Worm (Caenorhabditis elegans) whole organism, L3 larva: ENCODE data around the gene amx-1.
A peak's percentile ranks its signal among the peaks of the same experiment; 100 is the strongest.

Experiments
- ZK546.5 ChIP-seq: sonication (generic microtip); optimal IDR thresholded peaks from 2 replicates; lab custom pipeline; 2017; ENCODE audit warnings: missing biosample characterization, missing genetic modification characterization
- aly-2 ChIP-seq: fragments of 150-350 bp; optimal IDR thresholded peaks from 2 replicates; lab custom pipeline; 2014; ENCODE audit warnings: missing biosample characterization, missing genetic modification characterization
- ama-1 ChIP-seq: fragments of 150-350 bp; optimal IDR thresholded peaks from 2 replicates; lab custom pipeline; 2018
- ceh-16 ChIP-seq: sonication (generic microtip); optimal IDR thresholded peaks from 2 replicates; lab custom pipeline; 2017; ENCODE audit warnings: missing biosample characterization, missing genetic modification characterization
- daf-12 ChIP-seq: fragments of 150-350 bp; optimal IDR thresholded peaks from 2 replicates; lab custom pipeline; 2014; ENCODE audit warnings: missing biosample characterization, missing genetic modification reagents, missing genetic modification characterization
- egl-5 ChIP-seq: fragments of 150-350 bp; optimal IDR thresholded peaks from 2 replicates; lab custom pipeline; 2017; ENCODE audit warnings: missing biosample characterization, missing genetic modification reagents, missing genetic modification characterization, inconsistent platforms
- elt-1 ChIP-seq: fragments of 150-350 bp; optimal IDR thresholded peaks from 2 replicates; lab custom pipeline; 2014; ENCODE audit warnings: missing biosample characterization, missing genetic modification characterization
- elt-2 ChIP-seq: sonication (generic microtip); optimal IDR thresholded peaks from 2 replicates; lab custom pipeline; 2016; ENCODE audit warnings: missing genetic modification reagents, mild to moderate bottlenecking, missing genetic modification characterization, missing compliant biosample characterization
- elt-3 ChIP-seq, 3 experiments: fragments of 150-350 bp in 1 of 3; sonication (generic microtip) in 2 of 3; optimal IDR thresholded peaks; 2 replicates in 2 of 3; 4 replicates in 1 of 3; lab custom pipeline; 2014 to 2017; ENCODE audit warnings: missing biosample characterization in 3 of 3, missing genetic modification characterization in 3 of 3
- fkh-10 ChIP-seq: sonication (generic microtip); optimal IDR thresholded peaks from 2 replicates; lab custom pipeline; 2017; ENCODE audit warnings: missing biosample characterization, missing genetic modification reagents, missing genetic modification characterization
- fkh-2 ChIP-seq: fragments of 150-350 bp; optimal IDR thresholded peaks from 2 replicates; lab custom pipeline; 2014; ENCODE audit warnings: missing biosample characterization, missing genetic modification reagents, missing genetic modification characterization
- fos-1 ChIP-seq: fragments of 150-350 bp; optimal IDR thresholded peaks from 2 replicates; lab custom pipeline; 2014; ENCODE audit warnings: missing biosample characterization, missing genetic modification characterization
- hmg-11 ChIP-seq: sonication (generic microtip); optimal IDR thresholded peaks from 2 replicates; lab custom pipeline; 2016; ENCODE audit warnings: missing genetic modification characterization, missing compliant biosample characterization
- jun-1 ChIP-seq: fragments of 150-350 bp; optimal IDR thresholded peaks from 2 replicates; lab custom pipeline; 2014; ENCODE audit warnings: missing biosample characterization, missing genetic modification reagents, missing genetic modification characterization
- lin-15B ChIP-seq: fragments of 150-350 bp; optimal IDR thresholded peaks from 2 replicates; lab custom pipeline; 2014; ENCODE audit warnings: missing biosample characterization, missing genetic modification characterization
- lsy-12 ChIP-seq: sonication (generic microtip); optimal IDR thresholded peaks from 2 replicates; lab custom pipeline; 2016; ENCODE audit warnings: mild to moderate bottlenecking, missing genetic modification characterization, missing compliant biosample characterization
- mdl-1 ChIP-seq: fragments of 150-350 bp; optimal IDR thresholded peaks from 2 replicates; lab custom pipeline; 2014; ENCODE audit warnings: missing biosample characterization, missing genetic modification characterization
- mml-1 ChIP-seq: fragments of 150-350 bp; sonication (generic microtip); optimal IDR thresholded peaks from 3 replicates; lab custom pipeline; 2014; ENCODE audit warnings: missing biosample characterization, missing genetic modification characterization
- nhr-23 ChIP-seq: fragments of 150-350 bp; optimal IDR thresholded peaks from 2 replicates; lab custom pipeline; 2014; ENCODE audit warnings: missing biosample characterization, missing genetic modification reagents, missing genetic modification characterization
- nhr-25 ChIP-seq: sonication (generic microtip); optimal IDR thresholded peaks from 2 replicates; lab custom pipeline; 2017; ENCODE audit warnings: missing biosample characterization, missing genetic modification characterization
- nhr-28 ChIP-seq: fragments of 150-350 bp; optimal IDR thresholded peaks from 2 replicates; lab custom pipeline; 2014; ENCODE audit warnings: missing biosample characterization, missing genetic modification characterization
- nhr-43 ChIP-seq: sonication (generic microtip); optimal IDR thresholded peaks from 2 replicates; lab custom pipeline; 2016; ENCODE audit warnings: mild to moderate bottlenecking, missing genetic modification characterization, missing compliant biosample characterization; ENCODE audit not compliant: poor library complexity, severe bottlenecking
- nhr-76 ChIP-seq: fragments of 150-350 bp; sonication (generic microtip); optimal IDR thresholded peaks from 5 replicates; lab custom pipeline; 2014; ENCODE audit warnings: missing biosample characterization, missing genetic modification characterization
- pha-4 ChIP-seq: fragments of 150-350 bp; optimal IDR thresholded peaks from 2 replicates; lab custom pipeline; 2014; ENCODE audit warnings: missing biosample characterization, missing genetic modification reagents, missing genetic modification characterization
- snpc-4 ChIP-seq: fragments of 150-350 bp; optimal IDR thresholded peaks from 2 replicates; lab custom pipeline; 2014; ENCODE audit warnings: missing biosample characterization, missing genetic modification characterization
- tbx-2 ChIP-seq: sonication (generic microtip); optimal IDR thresholded peaks from 2 replicates; lab custom pipeline; 2016; ENCODE audit warnings: mild to moderate bottlenecking, missing genetic modification characterization, missing compliant biosample characterization
- unc-39 ChIP-seq: sonication (generic microtip); optimal IDR thresholded peaks from 4 replicates; lab custom pipeline; 2017; ENCODE audit warnings: missing biosample characterization, missing genetic modification characterization
- unc-62 ChIP-seq: fragments of 150-350 bp; sonication (generic microtip); optimal IDR thresholded peaks from 4 replicates; lab custom pipeline; 2014; ENCODE audit warnings: missing biosample characterization, missing genetic modification reagents, missing genetic modification characterization
- ztf-11 ChIP-seq: fragments of 150-350 bp; optimal IDR thresholded peaks from 2 replicates; lab custom pipeline; 2014; ENCODE audit warnings: missing biosample characterization, missing genetic modification characterization
- ztf-4 ChIP-seq: fragments of 150-350 bp; optimal IDR thresholded peaks from 2 replicates; lab custom pipeline; 2014; ENCODE audit warnings: missing biosample characterization, missing genetic modification characterization

Gene amx-1

DNA sequence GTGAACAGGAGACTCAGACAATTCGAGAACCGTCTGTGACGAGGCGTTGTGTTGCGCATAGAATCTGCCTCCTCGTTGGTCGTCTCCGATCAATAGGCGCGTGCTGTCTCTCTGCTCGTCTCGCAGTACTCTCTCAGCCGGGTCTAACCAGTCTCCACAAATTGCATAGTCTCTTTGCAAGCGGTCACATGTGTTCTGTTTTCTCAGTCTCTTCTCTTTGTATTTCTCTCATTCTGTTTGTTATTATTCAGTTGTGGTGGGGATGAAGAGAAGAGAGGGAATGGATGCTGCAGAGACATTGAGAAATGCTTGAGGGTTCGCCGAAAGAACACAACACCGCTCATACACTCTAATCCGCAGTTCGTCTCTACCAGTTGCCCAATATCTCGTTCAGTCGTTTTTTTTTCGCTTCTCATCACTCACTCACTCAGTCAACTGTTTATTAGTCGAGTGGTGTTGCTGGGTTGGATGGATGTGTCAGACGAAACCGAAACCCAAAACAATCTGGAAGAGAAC, 20.8 kb upstream of the amx-1 start (continued):
- TF ChIP-seq unc-39 (tag; lab: Kevin White, UChicago) = peak; percentile 28
- TF ChIP-seq tbx-2 (tag; lab: Kevin White, UChicago) = peak; percentile 91
- no peak for TF ChIP-seq aly-2
- TF ChIP-seq ZK546.5 (tag; lab: Kevin White, UChicago) = peak; percentile 15
- peak; percentile 74 for TF ChIP-seq elt-2
- peak; percentile 79 for TF ChIP-seq fos-1

DNA sequence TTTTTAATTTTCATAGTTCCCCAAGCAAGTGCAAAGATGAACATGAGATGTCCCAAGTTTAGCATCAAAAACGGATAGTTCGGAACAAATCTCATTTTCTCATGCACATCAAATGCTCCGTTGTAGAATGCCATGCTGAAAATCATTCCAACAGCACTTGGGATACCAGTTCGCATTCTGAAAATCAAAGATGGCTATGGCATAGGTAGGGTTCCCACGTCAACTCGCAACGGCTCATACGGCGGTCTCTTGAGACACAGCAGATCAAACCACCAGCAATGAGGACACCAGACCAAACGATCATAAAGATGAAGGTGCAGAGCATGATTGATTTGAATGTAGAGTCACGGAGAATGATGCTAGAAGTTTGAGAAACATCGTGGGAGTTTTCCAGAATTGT, 19.1 kb upstream of the amx-1 start:
- TF ChIP-seq nhr-28 (tag; lab: Kevin White, UChicago) (no peak), hmg-11 (tag; lab: Kevin White, UChicago) (no peak), nhr-25 (tag; lab: Kevin White, UChicago) (no peak), tbx-2 (tag; lab: Kevin White, UChicago) (no peak), elt-3 (tag; optimal IDR thresholded peaks at IDR 0.05; lab: Kevin White, UChicago) (no peak), mdl-1 (tag; lab: Kevin White, UChicago) (no peak), aly-2 (no peak), mml-1 (tag; lab: Kevin White, UChicago) (no peak)

DNA sequence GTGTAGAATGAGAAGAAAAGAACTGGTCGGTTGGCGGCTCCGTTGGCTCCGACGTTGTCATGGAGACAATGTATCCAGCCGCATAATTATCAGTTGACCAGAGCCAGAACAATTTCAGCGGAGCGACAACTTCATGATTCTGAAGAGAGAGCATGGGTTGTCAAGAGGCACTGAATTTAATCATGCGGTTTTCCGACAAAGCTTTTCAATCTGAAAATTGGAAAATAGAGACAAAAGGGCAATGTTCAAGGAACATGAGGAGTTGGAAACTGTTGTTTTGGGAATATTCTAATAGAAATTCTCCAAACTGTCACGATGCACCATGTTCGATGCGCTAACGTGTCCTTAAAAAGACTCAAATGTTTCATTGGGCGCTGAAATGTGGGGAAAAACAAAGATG, 17.8 kb upstream of the amx-1 start, which contains the start of gene xbx-5:
xbx-5 (minus strand) TSS at position 56 of the 400 bp plus-strand sequence.
- no peak for TF ChIP-seq nhr-25 (tag; lab: Kevin White, UChicago)
- TF ChIP-seq ama-1 = no peak

DNA sequence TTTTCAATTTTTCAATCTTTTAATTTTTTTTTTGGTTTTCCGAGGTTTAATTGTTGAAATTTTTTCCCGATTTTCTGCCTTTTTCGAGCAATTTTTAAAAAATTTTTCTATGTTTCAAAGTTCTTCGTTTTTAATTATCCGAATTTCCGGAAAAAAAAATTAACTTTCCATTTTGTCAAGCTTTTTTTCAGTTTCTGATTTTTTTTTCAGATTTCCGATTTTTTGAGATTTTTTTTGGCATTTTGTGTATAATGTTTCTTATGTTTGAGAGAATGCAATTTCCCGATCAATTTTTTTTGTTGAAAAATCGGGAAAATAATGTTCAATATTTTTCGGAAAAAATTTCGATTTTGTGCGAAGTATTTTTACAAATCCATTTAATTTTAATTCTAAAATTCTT, 15.3 kb upstream of the amx-1 start:
- TF ChIP-seq elt-3 (tag; optimal IDR thresholded peaks at IDR 0.05; lab: Kevin White, UChicago) (no peak), snpc-4 (tag; lab: Kevin White, UChicago) (no peak), pha-4 (tag; lab: Kevin White, UChicago) (no peak), mdl-1 (tag; lab: Kevin White, UChicago) (no peak), elt-1 (no peak), tbx-2 (tag; lab: Kevin White, UChicago) (no peak)
- TF ChIP-seq, all 47 proteins: peak for 0

DNA sequence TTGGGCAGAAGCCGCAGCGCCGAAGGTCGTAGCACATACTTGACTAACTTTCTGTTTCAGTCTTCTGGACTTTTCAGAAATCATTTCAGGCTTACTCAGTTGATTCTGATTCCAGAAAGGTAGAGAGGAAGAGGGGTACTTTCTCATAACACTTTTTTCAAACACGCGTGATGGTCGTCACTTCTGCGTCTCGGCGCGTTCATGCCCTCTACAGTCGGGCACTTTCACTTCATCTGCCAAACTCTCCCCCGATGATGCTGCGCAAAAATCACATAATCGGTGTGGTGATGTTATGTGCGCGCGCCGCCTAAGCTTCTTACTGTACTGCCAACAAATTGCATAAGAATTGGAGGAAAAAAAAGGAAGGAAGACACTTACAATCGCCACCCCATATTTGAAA, 14.6 kb upstream of the amx-1 start:
- no peak for TF ChIP-seq ztf-4
- no peak for TF ChIP-seq fkh-10 (GFP tag; lab: Kevin White, UChicago)
- no peak for TF ChIP-seq lsy-12
- no peak for TF ChIP-seq ceh-16
- no peak for TF ChIP-seq fkh-2 (tag; lab: Kevin White, UChicago)
- no peak for TF ChIP-seq elt-3 (tag; optimal IDR thresholded peaks at IDR 0.05; lab: Kevin White, UChicago)
- TF ChIP-seq nhr-25 (tag; lab: Kevin White, UChicago) = peak; percentile 74
- no peak for TF ChIP-seq egl-5 (tag; lab: Kevin White, UChicago)
- TF ChIP-seq ztf-11 (tag; lab: Kevin White, UChicago) = no peak
- peak; percentile 1 for TF ChIP-seq nhr-43 (tag; lab: Kevin White, UChicago)
- no peak for TF ChIP-seq jun-1 (tag; lab: Kevin White, UChicago)
- no peak for TF ChIP-seq hmg-11 (tag; lab: Kevin White, UChicago)
- no peak for TF ChIP-seq lin-15B (tag; lab: Kevin White, UChicago)
- no peak for TF ChIP-seq tbx-2 (tag; lab: Kevin White, UChicago)

DNA sequence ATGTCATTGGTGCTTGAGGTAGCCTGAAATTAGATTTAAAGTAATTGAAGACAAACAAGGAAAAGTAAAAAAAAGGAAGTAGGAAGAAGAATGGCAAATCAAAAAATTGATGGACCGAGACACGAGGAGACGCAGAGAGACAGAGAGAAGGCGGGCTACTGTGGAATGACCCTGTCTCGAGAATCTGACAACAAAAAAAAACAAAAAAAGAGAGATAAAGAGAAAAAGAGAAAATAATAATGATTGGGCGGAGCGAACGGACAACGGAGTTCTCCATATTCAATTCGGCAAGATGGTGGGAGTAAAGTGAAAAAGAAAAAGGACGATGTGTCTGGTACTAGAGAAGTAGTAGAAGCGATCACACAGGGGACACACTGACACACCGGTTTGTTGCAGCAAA, 13.2 kb upstream of the amx-1 start, which contains the start of gene toh-1:
toh-1 (minus strand) TSS at position 23 of the 400 bp plus-strand sequence.
- no peak for TF ChIP-seq daf-12
- no peak for TF ChIP-seq unc-62 (GFP tag; lab: Kevin White, UChicago)
- peak; percentile 29 for TF ChIP-seq ama-1
- TF ChIP-seq nhr-28 (tag; lab: Kevin White, UChicago) = no peak
- peak; percentile 22 for TF ChIP-seq nhr-25 (tag; lab: Kevin White, UChicago)
- peak; percentile 31 for TF ChIP-seq nhr-23 (tag; lab: Kevin White, UChicago)
- TF ChIP-seq nhr-76 (tag; lab: Kevin White, UChicago) = no peak
